Fruit fly (Drosophila melanogaster): ENCODE results near the gene ninaB.

- no peak for TF ChIP-seq usp (GFP tag; optimal IDR thresholded peaks at IDR 0.05)
- TF ChIP-seq pan (optimal IDR thresholded peaks at IDR 0.05): no peak
- no peak for TF ChIP-seq psq (optimal IDR thresholded peaks at IDR 0.05)
- TF ChIP-seq Dll (optimal IDR thresholded peaks at IDR 0.05): no peak
- no peak for TF ChIP-seq EcR (GFP tag; optimal IDR thresholded peaks at IDR 0.05)
- TF ChIP-seq CG8478 (optimal IDR thresholded peaks at IDR 0.05): no peak
Observed at dm6 chr3R:13711735-13712134, 11.4 kb downstream of the ninaB start, which contains the start of the genes primo-1 and primo-2.

All from whole organism.